Worm (Caenorhabditis elegans) whole organism, midembryonic: ENCODE data around the gene rps-27.

ENCODE experiments used
- T22C8.4 ChIP-seq: fragments of 200-800 bp; sonication (Bioruptor generic); IDR thresholded peaks from 2 replicates; pipeline ENCODE4 v1.3.6; 2022; ENCODE audit warnings: missing genetic modification characterization, missing compliant biosample characterization
- cog-1 ChIP-seq: sonication (generic microtip); optimal IDR thresholded peaks from 2 replicates; lab custom pipeline; 2016; ENCODE audit warnings: missing genetic modification characterization, missing compliant biosample characterization
- flt-1 ChIP-seq: fragments of 200-800 bp; sonication (Bioruptor generic); IDR thresholded peaks from 2 replicates; pipeline ENCODE4 v1.3.6; 2022; ENCODE audit warnings: missing genetic modification characterization, missing compliant biosample characterization
- klf-2 ChIP-seq: fragments of 200-800 bp; sonication (Bioruptor generic); conservative IDR thresholded peaks from 2 replicates; pipeline ENCODE4 v1.3.6; 2022; ENCODE audit warnings: missing genetic modification reagents, missing genetic modification characterization, missing compliant biosample characterization
- med-1 ChIP-seq: sonication (generic microtip); optimal IDR thresholded peaks from 2 replicates; lab custom pipeline; 2017; ENCODE audit warnings: missing genetic modification characterization, mild to moderate bottlenecking, missing compliant biosample characterization, antibody characterized with exemption, missing genetic modification reagents; ENCODE audit not compliant: insufficient read depth
- ref-1 ChIP-seq: fragments of 200-800 bp; sonication (Bioruptor generic); conservative IDR thresholded peaks from 2 replicates; pipeline ENCODE4 v1.3.6; 2022; ENCODE audit warnings: missing genetic modification reagents, missing genetic modification characterization, missing compliant biosample characterization
- tab-1 ChIP-seq: fragments of 200-800 bp; sonication (Bioruptor generic); IDR thresholded peaks from 2 replicates; pipeline ENCODE4 v1.3.6; 2022; ENCODE audit warnings: missing genetic modification characterization, missing compliant biosample characterization
- ztf-23 ChIP-seq: fragments of 200-800 bp; sonication (Bioruptor generic); IDR thresholded peaks from 2 replicates; pipeline ENCODE4 v1.3.6; 2022; ENCODE audit warnings: missing genetic modification reagents, missing genetic modification characterization, missing compliant biosample characterization
- ztf-29 ChIP-seq: fragments of 200-800 bp; sonication (Bioruptor generic); IDR thresholded peaks from 2 replicates; pipeline ENCODE4 v1.3.6; 2022; ENCODE audit warnings: missing genetic modification reagents, missing genetic modification characterization, missing compliant biosample characterization

rps-27 gene

DNA sequence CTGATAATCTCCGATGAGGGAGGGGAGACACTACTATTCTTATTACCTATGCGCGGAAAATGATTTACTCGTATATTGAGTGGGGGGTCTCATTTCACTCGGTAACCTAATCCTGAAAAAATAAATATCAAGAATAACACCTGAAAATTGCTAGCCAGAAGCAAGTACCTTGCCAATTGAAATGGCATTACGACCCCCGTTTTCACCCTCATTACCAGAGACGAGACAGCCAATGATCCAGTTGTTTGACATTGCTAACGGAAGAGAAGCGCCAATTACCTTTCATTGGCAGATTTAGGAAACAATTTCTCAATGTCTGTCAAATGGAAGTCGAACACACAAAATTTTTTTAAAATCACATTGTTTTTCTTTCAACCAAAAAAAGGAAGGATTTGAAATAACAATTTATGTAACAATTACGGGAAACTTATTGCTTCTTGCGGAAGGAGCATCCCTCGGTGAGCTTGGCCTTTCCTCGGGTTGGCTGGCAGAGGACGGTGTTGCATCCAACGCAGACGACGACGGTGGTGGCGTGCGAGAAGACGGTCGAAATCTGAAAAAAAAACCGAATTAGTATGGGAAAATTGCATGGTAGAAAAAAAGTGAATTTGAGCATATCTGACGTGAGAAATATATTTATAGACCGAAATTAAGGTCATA lies 704 bp downstream of the rps-27 start:
- TF ChIP-seq ref-1 (0 out of 2 replicates have a peak, but pooled peaks have one; percentile 24), T22C8.4 (GFP tag; lab: Robert Waterston, UW) (no peak)

DNA sequence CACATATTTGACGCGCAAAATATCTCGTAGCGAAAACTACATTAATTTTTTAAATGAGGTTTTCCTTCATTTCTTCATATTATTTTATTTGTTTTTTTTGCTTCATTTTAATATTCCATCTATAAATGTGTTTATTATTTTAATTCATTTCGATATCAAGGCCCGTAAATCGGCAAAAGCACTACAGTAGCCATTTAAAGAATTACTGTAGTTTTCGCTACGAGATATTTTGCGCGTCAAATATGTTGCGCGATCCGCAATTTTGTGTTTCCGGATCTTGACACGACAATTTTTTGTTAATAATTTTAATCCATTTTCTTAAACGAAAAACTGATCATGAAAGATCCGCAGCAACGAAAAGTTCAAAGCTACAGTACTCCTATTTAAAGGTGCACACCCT lies 1.7 kb downstream of the rps-27 start:
- TF ChIP-seq ztf-23 (no peak), ref-1 (no peak), ztf-29 (no peak), cog-1 (tag; lab: Kevin White, UChicago) (no peak), flt-1 (GFP tag; lab: Robert Waterston, UW) (no peak), med-1 (GFP tag; lab: Kevin White, UChicago) (no peak), T22C8.4 (GFP tag; lab: Robert Waterston, UW) (no peak), tab-1 (GFP tag; lab: Robert Waterston, UW) (no peak), klf-2 (GFP tag; lab: Robert Waterston, UW) (no peak)

DNA sequence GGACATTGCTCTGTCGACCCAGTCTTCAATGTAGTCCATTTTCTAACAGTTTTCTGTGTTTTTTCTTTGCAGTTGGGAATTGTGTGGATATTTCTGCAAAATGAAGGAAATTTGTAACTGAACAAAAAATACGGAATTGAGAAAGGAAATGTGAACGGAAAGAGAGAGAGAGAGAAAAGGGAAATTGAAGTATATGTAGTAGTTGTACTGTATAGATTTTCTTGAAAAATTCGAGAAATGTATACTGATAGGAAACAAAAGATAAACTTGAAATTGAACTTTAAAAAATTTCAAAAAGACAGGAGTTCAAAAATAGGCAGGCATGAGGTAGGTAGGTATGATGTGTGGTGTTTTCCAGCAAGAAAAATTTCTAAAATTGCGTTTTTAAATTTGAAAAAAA lies 20.1 kb downstream of the rps-27 start, which contains the start of gene daam-1:
daam-1 (minus strand) TSS at position 101 of the 400 bp plus-strand sequence.
- TF ChIP-seq T22C8.4 (GFP tag; lab: Robert Waterston, UW), result no peak
- no peak for TF ChIP-seq med-1 (GFP tag; lab: Kevin White, UChicago)
- no peak for TF ChIP-seq ref-1

DNA sequence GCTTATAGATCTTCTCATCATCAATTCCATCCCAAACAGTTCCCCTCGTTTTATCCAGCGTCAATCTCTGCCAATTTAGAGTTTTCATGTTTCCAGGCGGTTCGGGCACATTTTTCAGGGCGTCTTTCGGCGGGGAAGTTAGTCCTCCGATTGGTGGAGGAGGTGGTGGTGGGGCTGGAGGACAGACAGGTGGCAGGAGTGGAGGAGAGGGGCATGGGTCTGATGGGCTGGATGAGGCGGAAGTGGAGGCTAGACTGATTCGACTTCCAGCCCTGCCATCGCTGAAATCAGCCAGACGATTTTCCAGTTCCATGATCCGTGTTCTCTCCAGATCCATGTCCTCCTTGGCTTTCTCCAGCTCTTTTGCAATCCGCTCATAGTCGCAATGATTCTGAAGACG lies 35.8 kb downstream of the rps-27 start:
- no peak for TF ChIP-seq ztf-23
- TF ChIP-seq ref-1, result no peak
- TF ChIP-seq tab-1 (GFP tag; lab: Robert Waterston, UW), result no peak
- TF ChIP-seq cog-1 (tag; lab: Kevin White, UChicago), result no peak
- TF ChIP-seq ztf-29, result no peak
- no peak for TF ChIP-seq med-1 (GFP tag; lab: Kevin White, UChicago)
- no peak for TF ChIP-seq klf-2 (GFP tag; lab: Robert Waterston, UW)
- TF ChIP-seq T22C8.4 (GFP tag; lab: Robert Waterston, UW), result no peak
- no peak for TF ChIP-seq flt-1 (GFP tag; lab: Robert Waterston, UW)

DNA sequence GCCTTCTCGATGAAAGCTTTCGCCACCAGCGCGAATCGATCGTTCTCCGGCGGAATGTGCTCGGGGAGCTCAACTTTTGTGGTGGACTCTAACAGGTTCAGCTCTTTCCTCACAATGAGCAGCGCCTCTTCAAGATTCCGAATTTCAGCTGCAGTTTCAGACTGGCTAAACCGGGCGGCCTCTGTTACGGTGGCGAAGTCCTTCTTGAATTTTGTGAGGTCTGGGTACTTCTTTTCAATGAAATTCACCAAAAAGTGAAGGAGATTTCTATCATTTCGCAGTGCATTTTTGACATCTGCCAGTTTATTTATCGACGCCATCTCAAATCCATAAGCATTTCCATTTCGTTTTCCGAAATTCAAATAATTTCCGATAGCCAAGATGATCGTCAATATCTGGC lies 37.4 kb downstream of the rps-27 start:
- TF ChIP-seq med-1 (GFP tag; lab: Kevin White, UChicago) (no peak), ztf-29 (no peak), klf-2 (GFP tag; lab: Robert Waterston, UW) (no peak), ztf-23 (no peak), flt-1 (GFP tag; lab: Robert Waterston, UW) (no peak), cog-1 (tag; lab: Kevin White, UChicago) (no peak), tab-1 (GFP tag; lab: Robert Waterston, UW) (no peak), T22C8.4 (GFP tag; lab: Robert Waterston, UW) (no peak), ref-1 (no peak)

DNA sequence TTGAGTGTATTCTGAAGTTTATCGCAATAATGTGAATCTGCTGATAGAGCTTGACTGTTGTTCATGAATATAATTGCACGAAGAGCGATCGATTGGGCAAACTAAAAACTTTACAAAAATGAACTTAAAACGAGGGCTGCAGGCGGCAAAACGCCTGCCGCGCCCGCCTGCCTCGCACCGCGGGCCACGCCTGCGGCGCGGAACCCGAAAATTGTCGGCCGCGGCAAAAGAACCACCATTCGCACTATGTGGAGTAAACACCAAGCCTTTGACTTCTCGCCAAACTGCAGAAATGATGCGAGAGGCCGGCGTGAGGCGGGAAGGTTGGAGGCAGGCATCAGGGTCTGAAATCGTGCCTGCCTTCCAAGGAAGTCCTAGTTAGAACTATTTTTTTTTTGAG lies 40.0 kb downstream of the rps-27 start:
- no peak for TF ChIP-seq tab-1 (GFP tag; lab: Robert Waterston, UW)
- TF ChIP-seq T22C8.4 (GFP tag; lab: Robert Waterston, UW), result no peak
- no peak for TF ChIP-seq ref-1
- TF ChIP-seq flt-1 (GFP tag; lab: Robert Waterston, UW), result no peak
- no peak for TF ChIP-seq klf-2 (GFP tag; lab: Robert Waterston, UW)
- TF ChIP-seq med-1 (GFP tag; lab: Kevin White, UChicago), result no peak
- no peak for TF ChIP-seq ztf-29
- no peak for TF ChIP-seq cog-1 (tag; lab: Kevin White, UChicago)
- no peak for TF ChIP-seq ztf-23

DNA sequence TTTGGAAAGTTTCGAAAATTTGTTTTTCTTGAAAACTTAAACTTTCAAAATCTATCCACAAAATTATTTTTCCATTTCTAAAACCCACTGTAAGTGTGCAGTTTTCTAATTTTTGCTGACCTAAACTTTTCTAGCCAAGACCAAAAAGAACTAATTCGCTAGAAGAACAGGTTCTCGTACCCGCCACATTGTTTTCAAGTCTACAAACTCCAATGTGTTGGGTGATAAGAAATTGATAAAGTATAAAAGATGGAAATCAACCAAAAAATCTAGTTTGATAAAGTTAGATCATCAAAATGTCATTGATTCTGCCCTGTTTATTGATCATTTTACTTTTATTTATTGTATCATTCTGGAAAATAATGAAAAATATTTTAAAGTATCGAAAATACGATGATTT lies 44.9 kb downstream of the rps-27 start, which contains the start of gene cyp-29A3:
cyp-29A3 (plus strand) TSS at position 269 of the 400 bp plus-strand sequence.
- TF ChIP-seq med-1 (GFP tag; lab: Kevin White, UChicago) (no peak), tab-1 (GFP tag; lab: Robert Waterston, UW) (no peak), ztf-23 (no peak), flt-1 (GFP tag; lab: Robert Waterston, UW) (no peak), cog-1 (tag; lab: Kevin White, UChicago) (no peak), ref-1 (no peak), ztf-29 (no peak), T22C8.4 (GFP tag; lab: Robert Waterston, UW) (no peak), klf-2 (GFP tag; lab: Robert Waterston, UW) (no peak)

DNA sequence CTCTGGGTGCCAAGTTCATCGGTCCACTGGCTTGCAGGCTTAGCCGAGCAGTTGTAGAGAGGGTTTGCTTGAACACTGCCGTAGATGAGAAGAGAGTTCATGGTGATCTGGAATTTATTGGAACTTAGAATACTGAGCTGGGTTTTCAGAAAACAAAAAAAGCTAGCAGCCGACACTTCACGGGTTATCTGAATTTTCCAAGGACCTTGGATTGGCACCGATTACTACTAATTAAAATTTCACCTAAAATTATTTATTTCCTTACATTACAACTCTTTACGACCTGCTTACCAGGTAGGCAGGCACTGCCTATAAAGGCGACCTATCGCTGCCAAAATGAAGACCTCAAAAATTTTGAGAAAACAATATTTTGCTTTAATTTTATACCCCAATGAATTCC lies 47.9 kb downstream of the rps-27 start, which contains the start of gene srt-52:
srt-52 (minus strand) TSS at position 101 of the 400 bp plus-strand sequence.
- TF ChIP-seq ref-1 (no peak), ztf-29 (no peak), med-1 (GFP tag; lab: Kevin White, UChicago) (no peak), flt-1 (GFP tag; lab: Robert Waterston, UW) (no peak), cog-1 (tag; lab: Kevin White, UChicago) (no peak), tab-1 (GFP tag; lab: Robert Waterston, UW) (no peak), T22C8.4 (GFP tag; lab: Robert Waterston, UW) (no peak), ztf-23 (no peak), klf-2 (GFP tag; lab: Robert Waterston, UW) (no peak)
